Fruit fly (Drosophila melanogaster) whole organism, larva: ENCODE measurements around the gene CG14570.

Experiments
- noc ChIP-seq: fragments of 200-800 bp; sonication (Bioruptor generic); optimal IDR thresholded peaks from 3 replicates; lab custom pipeline; 2019; ENCODE audit warnings: missing biosample characterization, mild to moderate bottlenecking, missing genetic modification characterization, moderate library complexity

Gene CG14570

dm6 chr3L:21727728-21728124 is 2.5 kb downstream of the CG14570 start:
- TF ChIP-seq noc (tag; lab: Kevin White, UChicago), result no peak

DNA sequence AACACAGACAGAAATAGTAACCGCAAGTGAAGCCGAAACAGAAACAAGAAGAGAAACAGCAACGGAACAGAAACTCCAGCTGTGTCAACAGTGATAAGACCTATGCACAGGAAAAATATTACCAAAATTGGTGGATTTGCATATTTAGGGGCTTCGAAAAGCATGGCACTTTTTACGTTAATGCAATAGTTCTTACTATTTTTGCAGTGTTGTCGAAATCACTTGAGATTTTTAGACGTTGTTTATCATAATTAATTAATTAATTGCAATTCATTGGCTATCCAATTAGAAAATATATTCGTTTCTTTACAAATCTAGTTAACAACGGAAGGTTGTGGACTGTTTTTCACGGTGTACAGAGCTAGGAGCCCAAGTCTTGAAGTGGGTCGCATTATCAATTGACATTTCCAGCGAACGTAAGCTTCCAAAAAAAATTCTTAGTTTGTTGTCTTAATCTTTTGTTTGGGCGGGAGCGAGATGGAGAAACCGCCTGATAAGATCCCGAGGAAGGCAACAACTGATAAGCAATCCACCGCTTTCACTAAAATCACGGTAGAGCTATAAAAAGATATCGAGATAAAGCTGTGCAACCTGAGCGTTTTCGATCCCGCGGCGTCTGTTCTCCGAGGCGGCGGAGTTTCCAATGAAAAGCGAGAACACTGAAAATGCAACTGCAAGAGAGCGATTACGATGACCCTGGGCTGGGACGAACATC is 3.1 kb downstream of the CG14570 start:
- TF ChIP-seq noc (tag; lab: Kevin White, UChicago), result no peak

DNA sequence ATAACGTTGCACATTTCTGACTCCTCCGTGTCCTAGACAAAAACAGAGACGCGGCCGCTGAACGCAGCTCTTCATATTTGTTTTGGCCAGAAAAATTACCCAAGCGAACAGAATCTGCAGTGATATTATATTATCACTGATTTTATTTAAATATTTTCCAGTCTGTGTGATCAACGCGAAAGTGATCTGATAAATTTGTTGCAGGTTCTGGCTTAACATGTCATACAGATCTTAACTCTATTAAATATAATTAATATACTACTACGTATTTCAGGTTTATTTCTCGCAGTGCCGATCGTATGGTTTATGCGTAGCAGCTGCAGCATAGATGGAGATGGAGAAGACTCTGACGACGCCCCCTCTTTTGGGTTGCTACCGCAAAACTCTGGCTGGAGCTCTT is 9.4 kb downstream of the CG14570 start:
- no peak for TF ChIP-seq noc (tag; lab: Kevin White, UChicago)

dm6 chr3L:21718233-21718632 is 12.0 kb downstream of the CG14570 start:
- TF ChIP-seq noc (tag; lab: Kevin White, UChicago), result no peak

DNA sequence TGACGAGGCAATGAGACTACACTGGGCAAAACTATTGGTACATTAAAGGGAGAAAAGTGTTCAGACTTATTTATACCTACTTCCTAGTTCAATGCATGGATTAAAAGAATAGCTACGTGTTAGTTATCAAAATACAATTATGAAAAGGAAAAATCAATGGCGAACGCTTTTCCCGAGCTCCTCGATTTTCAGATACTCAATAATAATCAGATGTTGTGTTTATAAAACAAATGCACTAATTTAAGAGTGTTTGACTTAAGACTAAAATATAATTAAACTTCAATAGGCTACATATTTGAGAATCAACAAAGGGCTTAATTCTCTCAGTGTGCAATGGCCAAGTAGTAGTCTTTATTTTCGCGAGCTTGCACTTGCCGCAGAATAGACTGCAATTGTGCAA is 14.3 kb downstream of the CG14570 start:
- TF ChIP-seq noc (tag; lab: Kevin White, UChicago), result no peak

DNA sequence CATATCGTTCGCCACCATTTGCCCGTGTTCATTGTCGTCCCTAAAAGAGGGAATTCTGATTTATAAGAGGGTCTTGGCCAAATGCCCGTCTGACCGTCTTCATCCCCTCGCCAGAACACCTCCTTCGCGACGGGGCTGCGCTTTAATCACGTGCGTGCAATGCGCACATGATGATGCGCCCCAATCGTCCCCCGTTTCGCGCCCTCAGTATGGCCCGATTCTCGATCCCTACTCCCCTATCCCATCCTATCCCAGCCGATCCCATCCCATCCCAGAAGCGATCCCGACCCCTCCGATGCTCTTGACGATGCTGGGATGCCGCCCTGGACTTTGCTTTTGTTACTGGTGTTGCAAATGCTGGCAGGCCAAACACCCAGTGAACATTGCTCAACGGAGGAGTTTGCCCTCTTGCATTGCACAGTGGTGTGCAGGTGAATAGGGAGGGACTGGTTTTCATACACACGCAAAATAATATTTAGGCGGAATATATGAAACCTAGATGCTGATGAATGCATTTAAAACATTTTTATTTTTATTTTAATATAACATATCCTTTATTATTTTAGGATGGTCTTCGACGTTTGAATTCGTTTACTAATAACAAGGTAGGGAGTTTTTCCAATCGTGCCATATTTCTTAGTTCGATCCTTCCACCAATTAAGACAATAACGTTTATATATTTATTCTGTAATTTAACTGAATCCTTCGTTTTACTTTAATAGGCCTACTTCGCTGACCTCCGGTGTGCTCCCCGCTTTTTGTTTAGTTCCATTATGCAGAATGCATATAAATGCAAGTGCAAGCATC is 20.3 kb downstream of the CG14570 start:
- TF ChIP-seq noc (tag; lab: Kevin White, UChicago), result no peak

DNA sequence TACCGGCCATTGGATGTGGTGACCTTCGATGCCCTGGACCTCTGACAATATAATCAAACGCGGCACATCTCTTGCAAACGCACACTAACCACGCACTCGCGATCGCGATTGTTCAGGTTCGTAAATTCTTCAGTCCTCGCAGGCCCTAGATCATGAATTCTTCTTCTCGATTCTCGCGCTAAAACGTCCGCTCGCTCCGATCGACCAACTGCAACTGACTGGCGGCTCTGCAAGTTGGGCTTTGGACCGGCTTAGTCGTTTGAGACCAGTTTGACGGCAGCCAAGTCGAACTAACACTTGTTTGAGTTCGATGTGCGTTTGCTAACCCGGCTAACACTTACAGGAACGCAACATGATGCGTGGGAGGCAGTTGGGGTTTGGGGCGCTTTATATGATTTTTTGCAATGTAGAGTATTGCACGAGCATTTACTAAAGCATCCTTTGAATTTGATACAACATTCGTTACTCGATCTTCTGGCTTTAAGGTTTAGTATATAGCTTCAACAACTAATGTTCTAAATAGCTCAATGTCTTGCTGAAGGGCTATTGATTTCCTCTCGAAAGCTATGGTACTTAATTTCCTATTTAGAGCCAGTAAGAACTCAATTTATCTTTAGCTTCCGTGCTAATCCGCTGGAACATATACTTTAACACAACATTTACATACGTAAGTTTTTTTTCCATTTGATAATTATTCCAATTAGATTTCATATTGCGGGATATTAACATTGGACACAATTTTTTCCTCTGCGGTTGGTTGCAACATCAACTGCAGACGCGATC is 23.9 kb downstream of the CG14570 start, which contains the start of gene CG32447:
TSS of gene CG32447 (minus strand) at position 222 of the 783 bp plus-strand sequence.
- TF ChIP-seq noc (tag; lab: Kevin White, UChicago), result no peak

DNA sequence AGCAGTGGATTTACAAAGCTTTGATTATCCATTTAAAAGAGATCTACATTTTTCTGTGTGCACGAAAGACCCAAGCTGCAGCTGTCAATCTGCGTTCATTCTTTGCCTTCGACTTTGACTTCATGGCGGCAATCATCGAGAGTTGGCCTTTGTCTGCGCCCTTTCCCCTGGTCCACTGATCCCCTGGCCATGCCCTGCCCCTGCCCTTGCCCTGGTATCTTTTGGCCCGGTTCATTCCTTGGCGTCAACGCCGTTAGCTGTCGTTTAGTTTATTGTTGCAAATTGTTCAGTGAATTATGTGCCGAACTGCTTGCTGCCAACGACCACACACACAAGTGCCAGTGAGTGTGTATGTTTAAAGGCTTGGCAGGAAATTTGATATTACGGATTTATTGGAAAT is 29.3 kb downstream of the CG14570 start:
- TF ChIP-seq noc (tag; lab: Kevin White, UChicago), result no peak

DNA sequence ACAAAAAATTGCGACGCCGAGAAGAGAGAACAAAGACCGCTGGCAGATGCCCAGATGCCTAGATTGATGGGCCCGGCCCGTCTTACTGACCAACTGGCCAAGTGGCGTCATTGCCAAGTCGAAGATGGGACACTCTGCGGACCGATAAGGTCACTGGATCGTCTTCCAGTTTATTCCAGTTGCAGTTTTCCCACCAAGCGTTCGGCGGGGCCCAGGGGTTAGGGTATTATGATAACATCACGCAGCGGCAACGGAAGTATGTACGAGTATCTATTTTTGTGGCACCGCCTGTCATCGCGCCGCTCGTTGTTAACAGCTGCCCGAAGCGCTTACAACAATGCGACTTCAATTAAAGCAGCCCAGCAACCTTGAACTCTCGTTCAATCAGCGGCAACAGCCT is 30.2 kb downstream of the CG14570 start:
- TF ChIP-seq noc (tag; lab: Kevin White, UChicago), result no peak

DNA sequence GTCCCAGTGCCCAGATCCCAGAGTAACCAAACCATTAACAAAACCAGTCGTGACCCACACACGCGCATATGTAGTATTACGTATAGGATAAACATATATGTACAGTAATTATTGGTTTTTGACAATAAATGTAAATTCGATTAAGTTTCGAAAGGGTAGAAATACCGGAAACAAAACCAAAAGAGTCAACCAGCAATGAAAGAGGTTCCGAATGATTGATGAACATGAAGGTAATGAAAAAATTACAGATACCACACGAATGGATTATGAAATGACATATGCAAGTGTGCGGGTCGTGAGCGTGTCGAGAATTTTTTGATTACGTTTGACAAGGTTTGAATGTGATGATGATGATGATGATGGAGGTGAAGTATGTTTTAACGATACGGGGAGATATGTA is 35.6 kb downstream of the CG14570 start:
- no peak for TF ChIP-seq noc (tag; lab: Kevin White, UChicago)

DNA sequence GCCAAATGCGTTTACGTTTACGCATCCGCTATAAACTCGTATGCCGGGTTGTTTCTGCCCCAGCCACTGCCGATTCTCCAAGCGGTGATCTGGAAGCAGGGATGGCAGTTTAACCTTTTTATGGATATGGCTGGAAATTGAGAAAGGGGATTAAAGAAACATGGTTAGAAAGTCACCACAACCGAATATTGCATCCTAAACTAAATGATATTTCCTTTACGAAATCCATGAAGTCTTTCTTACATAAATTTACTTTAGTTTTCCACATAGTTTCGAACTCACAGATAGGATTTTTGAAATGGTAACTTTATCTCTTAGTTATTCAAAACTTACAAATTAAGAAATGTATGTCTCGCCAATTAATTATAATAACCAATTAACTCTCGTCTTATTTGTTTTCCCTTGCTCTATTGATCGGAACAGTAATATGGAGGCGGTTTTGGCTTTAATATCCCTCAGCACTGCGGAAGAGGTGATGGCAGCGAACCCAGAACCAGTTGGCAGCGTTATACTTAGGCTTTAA is 41.6 kb downstream of the CG14570 start:
- TF ChIP-seq noc (tag; lab: Kevin White, UChicago), result no peak

DNA sequence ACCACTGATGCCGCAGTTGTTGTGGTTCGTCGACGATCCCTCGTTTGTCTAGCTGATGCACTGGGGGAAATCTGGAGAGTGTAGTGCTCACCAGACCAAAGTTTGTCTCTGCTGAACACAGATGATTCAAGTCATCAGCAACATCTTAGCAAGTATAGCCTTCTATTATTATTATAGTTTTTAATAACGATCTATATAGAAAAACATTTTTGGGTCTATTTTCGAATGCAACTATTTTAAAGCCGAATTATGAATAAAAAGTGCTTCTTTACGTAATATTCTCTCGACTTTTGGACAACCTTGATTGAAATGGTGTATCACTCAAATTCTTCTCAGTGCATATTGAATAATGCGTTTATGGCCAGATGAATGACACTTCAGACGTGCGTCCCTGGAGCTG is 44.5 kb downstream of the CG14570 start:
- TF ChIP-seq noc (tag; lab: Kevin White, UChicago), result no peak

DNA sequence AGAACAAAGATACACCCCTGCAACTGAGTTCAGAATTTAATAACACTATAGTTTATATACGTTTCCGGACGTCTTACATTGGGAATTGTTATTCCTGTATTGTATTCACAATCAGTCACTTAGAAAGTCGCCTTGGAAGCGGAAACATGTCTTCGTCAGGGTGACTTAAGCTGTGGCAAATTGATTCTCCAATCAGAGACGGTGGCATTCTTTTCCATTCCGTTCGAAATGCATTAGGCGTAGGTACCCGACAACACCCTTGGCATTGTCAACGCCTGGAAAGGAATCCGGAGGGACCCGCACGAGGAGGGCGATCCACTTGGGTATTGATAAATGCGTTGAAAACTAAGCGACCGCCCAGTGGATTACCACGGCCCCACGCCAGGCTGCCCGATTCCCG is 46.3 kb downstream of the CG14570 start, which contains the start of gene Sfp78E:
TSS of gene Sfp78E (minus strand) at position 101 of the 400 bp plus-strand sequence.
- no peak for TF ChIP-seq noc (tag; lab: Kevin White, UChicago)

DNA sequence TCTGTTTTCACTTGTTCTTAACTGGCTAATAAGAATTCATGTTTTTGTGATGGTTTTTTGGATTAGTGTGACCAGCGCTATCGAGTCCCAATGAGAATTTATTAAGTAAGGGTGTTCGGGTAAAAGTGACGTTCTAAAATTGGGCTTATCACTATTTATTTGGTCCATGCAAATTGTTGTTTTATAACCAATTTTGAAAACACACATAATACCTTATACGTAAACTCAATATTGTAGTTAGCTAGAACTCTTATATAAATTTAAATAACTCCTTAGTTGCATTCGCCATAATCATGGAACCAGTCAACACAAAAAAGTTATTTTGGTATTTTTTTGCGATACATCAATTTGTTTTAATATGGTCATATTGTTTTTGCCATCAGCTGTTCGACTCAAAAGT is 50.6 kb downstream of the CG14570 start, which contains the start of the genes Als2 and CG11248:
TSS of gene Als2 (minus strand) at position 69 of the 400 bp plus-strand sequence.
TSS of gene CG11248 (plus strand) at position 364 of the 400 bp plus-strand sequence.
- TF ChIP-seq noc (tag; lab: Kevin White, UChicago), result no peak
